Worm (Caenorhabditis elegans) whole organism, late embryonic: ENCODE measurements around the gene F55C9.5.

Experiments
- ceh-22 ChIP-seq: sonication (generic microtip); optimal IDR thresholded peaks from 2 replicates; lab custom pipeline; 2017; ENCODE audit warnings: missing biosample characterization, missing genetic modification characterization
- ceh-9 ChIP-seq: sonication (generic microtip); optimal IDR thresholded peaks from 2 replicates; lab custom pipeline; 2016; ENCODE audit warnings: mild to moderate bottlenecking, missing genetic modification characterization, inconsistent platforms, missing compliant biosample characterization
- hlh-15 ChIP-seq: sonication (generic microtip); optimal IDR thresholded peaks from 2 replicates; lab custom pipeline; 2016; ENCODE audit warnings: missing genetic modification characterization, missing compliant biosample characterization
- nhr-11 ChIP-seq: fragments of 150-350 bp; optimal IDR thresholded peaks from 2 replicates; lab custom pipeline; 2014; ENCODE audit warnings: missing biosample characterization, missing genetic modification characterization
- pag-3 ChIP-seq: sonication (generic microtip); optimal IDR thresholded peaks from 2 replicates; lab custom pipeline; 2016; ENCODE audit warnings: missing compliant biosample characterization, missing genetic modification characterization, borderline replicate concordance
- rnt-1 ChIP-seq: sonication (generic microtip); optimal IDR thresholded peaks from 2 replicates; lab custom pipeline; 2016; ENCODE audit warnings: missing genetic modification characterization, missing compliant biosample characterization
- syd-9 ChIP-seq: sonication (generic microtip); optimal IDR thresholded peaks from 2 replicates; lab custom pipeline; 2016; ENCODE audit warnings: mild to moderate bottlenecking, missing genetic modification characterization, moderate library complexity, missing compliant biosample characterization
- unc-55 ChIP-seq: sonication (generic microtip); optimal IDR thresholded peaks from 2 replicates; lab custom pipeline; 2017; ENCODE audit warnings: missing biosample characterization, missing genetic modification reagents, missing genetic modification characterization

- TF ChIP-seq unc-55 (no peak), ceh-22 (no peak), syd-9 (tag; lab: Kevin White, UChicago) (no peak), pag-3 (tag; lab: Kevin White, UChicago) (no peak), ceh-9 (tag; lab: Kevin White, UChicago) (no peak), rnt-1 (tag; lab: Kevin White, UChicago) (no peak), hlh-15 (tag; lab: Kevin White, UChicago) (no peak), nhr-11 (tag; lab: Kevin White, UChicago) (no peak)
Observed at ce11 chrV:19301934-19302333, 9.0 kb upstream of the F55C9.5 start, which contains the start of gene fbxb-62.
